Worm (Caenorhabditis elegans) whole organism, young adult: ENCODE data around the gene rps-3.

Experiments used
- B0019.2 ChIP-seq: fragments of 200-800 bp; sonication (Bioruptor generic); conservative IDR thresholded peaks from 2 replicates; pipeline ENCODE4 v1.3.6; 2022; ENCODE audit warnings: missing genetic modification reagents, missing genetic modification characterization, missing compliant biosample characterization
- D2030.7 ChIP-seq: fragments of 200-800 bp; sonication (Bioruptor generic); IDR thresholded peaks from 2 replicates; pipeline ENCODE4 v1.3.6; 2022; ENCODE audit warnings: missing genetic modification reagents, missing genetic modification characterization, missing compliant biosample characterization
- F33H1.4 ChIP-seq: fragments of 200-800 bp; sonication (Bioruptor generic); IDR thresholded peaks from 2 replicates; pipeline ENCODE4 v1.3.6; 2022; ENCODE audit warnings: missing genetic modification reagents, missing genetic modification characterization, missing compliant biosample characterization
- F37B4.10 ChIP-seq: fragments of 200-800 bp; sonication (Bioruptor generic); IDR thresholded peaks from 2 replicates; pipeline ENCODE4 v1.3.6; 2022; ENCODE audit warnings: missing genetic modification characterization, missing compliant biosample characterization
- F49E8.2 ChIP-seq: sonication (generic microtip); optimal IDR thresholded peaks from 3 replicates; lab custom pipeline; 2017; ENCODE audit warnings: missing genetic modification characterization, mild to moderate bottlenecking, missing compliant biosample characterization, antibody characterized with exemption, moderate library complexity; ENCODE audit not compliant: insufficient read depth
- F55B11.4 ChIP-seq: sonication (generic microtip); optimal IDR thresholded peaks from 2 replicates; lab custom pipeline; 2016; ENCODE audit warnings: missing compliant biosample characterization, missing genetic modification characterization, borderline replicate concordance; ENCODE audit not compliant: insufficient read depth
- K12H6.12 ChIP-seq: fragments of 200-800 bp; sonication (Bioruptor generic); optimal IDR thresholded peaks from 2 replicates; lab custom pipeline; 2018; ENCODE audit warnings: mild to moderate bottlenecking, missing genetic modification characterization, missing compliant biosample characterization
- Y67H2A.10 ChIP-seq: fragments of 200-800 bp; sonication (Bioruptor generic); conservative IDR thresholded peaks from 2 replicates; pipeline ENCODE4 v1.3.6; 2022; ENCODE audit warnings: missing genetic modification reagents, missing genetic modification characterization, missing compliant biosample characterization
- ama-1 ChIP-seq, 3 experiments: fragments of 150-350 bp in 1 of 3; sonication (generic microtip) in 2 of 3; optimal IDR thresholded peaks; 2 replicates each; lab custom pipeline; 2014 to 2018; ENCODE audit warnings: missing biosample characterization in 2 of 3, missing genetic modification characterization in 2 of 3, missing genetic modification reagents in 2 of 3
- attf-5 ChIP-seq: fragments of 200-800 bp; sonication (Bioruptor generic); optimal IDR thresholded peaks from 2 replicates; lab custom pipeline; 2018; ENCODE audit warnings: mild to moderate bottlenecking, missing genetic modification characterization, missing compliant biosample characterization
- cebp-1 ChIP-seq, 2 experiments: fragments of 200-800 bp in 1 of 2; sonication (Bioruptor generic) in 1 of 2; sonication (generic microtip) in 1 of 2; IDR thresholded peaks in 1 of 2; optimal IDR thresholded peaks in 1 of 2; 2 replicates each; pipeline versions ENCODE4 v1.3.6 to Lab custom; 2017 to 2022; ENCODE audit warnings: missing compliant biosample characterization in 2 of 2, missing genetic modification characterization in 2 of 2, mild to moderate bottlenecking in 1 of 2, missing genetic modification reagents in 1 of 2, moderate library complexity in 1 of 2
- ceh-40 ChIP-seq: fragments of 200-800 bp; sonication (Bioruptor generic); IDR thresholded peaks from 2 replicates; pipeline ENCODE4 v1.3.6; 2022; ENCODE audit warnings: missing genetic modification characterization, missing compliant biosample characterization
- ceh-91 ChIP-seq: fragments of 200-800 bp; sonication (Bioruptor generic); IDR thresholded peaks from 2 replicates; pipeline ENCODE4 v1.3.6; 2022; ENCODE audit warnings: missing genetic modification reagents, missing genetic modification characterization, missing compliant biosample characterization
- chd-7 ChIP-seq: sonication (generic microtip); optimal IDR thresholded peaks from 2 replicates; lab custom pipeline; 2016; ENCODE audit warnings: mild to moderate bottlenecking, missing genetic modification characterization, moderate library complexity, missing compliant biosample characterization
- die-1 ChIP-seq: sonication (generic microtip); optimal IDR thresholded peaks from 2 replicates; lab custom pipeline; 2016; ENCODE audit warnings: missing genotype, mild to moderate bottlenecking, missing genetic modification characterization, missing compliant biosample characterization
- dox-1 ChIP-seq: fragments of 200-800 bp; sonication (Bioruptor generic); IDR thresholded peaks from 2 replicates; pipeline ENCODE4 v1.3.6; 2022; ENCODE audit warnings: missing genetic modification reagents, missing genetic modification characterization, missing compliant biosample characterization
- efl-1 ChIP-seq: fragments of 150-350 bp; optimal IDR thresholded peaks from 2 replicates; lab custom pipeline; 2014; ENCODE audit warnings: missing biosample characterization, missing genetic modification reagents, missing genetic modification characterization
- egl-44 ChIP-seq: fragments of 200-800 bp; sonication (Bioruptor generic); IDR thresholded peaks from 2 replicates; pipeline ENCODE4 v1.3.6; 2022; ENCODE audit warnings: missing genetic modification reagents, missing genetic modification characterization, missing compliant biosample characterization
- egrh-3 ChIP-seq: fragments of 200-800 bp; sonication (Bioruptor generic); IDR thresholded peaks from 2 replicates; pipeline ENCODE4 v1.3.6; 2022; ENCODE audit warnings: missing genetic modification reagents, missing genetic modification characterization, missing compliant biosample characterization
- ets-4 ChIP-seq: fragments of 200-800 bp; sonication (Bioruptor generic); optimal IDR thresholded peaks from 2 replicates; lab custom pipeline; 2018; ENCODE audit warnings: mild to moderate bottlenecking, missing genetic modification characterization, missing compliant biosample characterization
- gei-17 ChIP-seq: fragments of 200-800 bp; sonication (Bioruptor generic); optimal IDR thresholded peaks from 2 replicates; lab custom pipeline; 2018; ENCODE audit warnings: mild to moderate bottlenecking, missing genetic modification characterization, missing compliant biosample characterization
- him-1 ChIP-seq: sonication (generic microtip); optimal IDR thresholded peaks from 2 replicates; lab custom pipeline; 2016; ENCODE audit warnings: missing genotype, missing genetic modification reagents, missing genetic modification characterization, missing compliant biosample characterization
- hmg-1.2 ChIP-seq: fragments of 200-800 bp; sonication (Bioruptor generic); IDR thresholded peaks from 2 replicates; pipeline ENCODE4 v1.3.6; 2022; ENCODE audit warnings: missing genetic modification reagents, missing genetic modification characterization, missing compliant biosample characterization
- hsf-1 ChIP-seq: fragments of 200-800 bp; sonication (Bioruptor generic); IDR thresholded peaks from 2 replicates; pipeline ENCODE4 v1.3.6; 2022; ENCODE audit warnings: missing genetic modification reagents, missing genetic modification characterization, missing compliant biosample characterization
- lin-26 ChIP-seq: fragments of 200-800 bp; sonication (Bioruptor generic); IDR thresholded peaks from 2 replicates; pipeline ENCODE4 v1.3.6; 2022; ENCODE audit warnings: missing genetic modification reagents, missing genetic modification characterization, missing compliant biosample characterization
- lin-35 ChIP-seq, 3 experiments: fragments of 150-350 bp in 2 of 3; sonication (generic microtip) in 1 of 3; optimal IDR thresholded peaks; 2 replicates each; lab custom pipeline; 2014 to 2018; ENCODE audit warnings: missing biosample characterization in 3 of 3, missing genetic modification characterization in 3 of 3, missing genetic modification reagents in 3 of 3
- lin-54 ChIP-seq: fragments of 200-800 bp; sonication (Bioruptor generic); optimal IDR thresholded peaks from 2 replicates; lab custom pipeline; 2018; ENCODE audit warnings: mild to moderate bottlenecking, missing genetic modification characterization, missing compliant biosample characterization
- lsy-27 ChIP-seq: sonication (generic microtip); optimal IDR thresholded peaks from 2 replicates; lab custom pipeline; 2017; ENCODE audit warnings: missing genetic modification characterization, mild to moderate bottlenecking, missing compliant biosample characterization, antibody characterized with exemption, missing genotype, borderline replicate concordance; ENCODE audit not compliant: insufficient read depth
- madf-10 ChIP-seq: sonication (generic microtip); optimal IDR thresholded peaks from 2 replicates; lab custom pipeline; 2016; ENCODE audit warnings: mild to moderate bottlenecking, missing genetic modification characterization, missing compliant biosample characterization
- mes-4 ChIP-seq: sonication (generic microtip); optimal IDR thresholded peaks from 2 replicates; lab custom pipeline; 2016; ENCODE audit warnings: missing genotype, missing genetic modification characterization, missing compliant biosample characterization
- pbrm-1 ChIP-seq: fragments of 200-800 bp; sonication (Bioruptor generic); IDR thresholded peaks from 2 replicates; pipeline ENCODE4 v1.3.6; 2022; ENCODE audit warnings: missing genetic modification reagents, missing genetic modification characterization, missing compliant biosample characterization
- rpc-1 ChIP-seq, 2 experiments: fragments of 150-350 bp in 1 of 2; sonication (generic microtip) in 1 of 2; optimal IDR thresholded peaks; 2 replicates each; lab custom pipeline; 2014 to 2018; ENCODE audit warnings: missing biosample characterization in 1 of 2, missing genetic modification characterization in 1 of 2, missing genetic modification reagents in 1 of 2, missing genotype in 1 of 2
- snpc-1.1 ChIP-seq: sonication (generic microtip); optimal IDR thresholded peaks from 2 replicates; lab custom pipeline; 2017; ENCODE audit warnings: missing genetic modification characterization, mild to moderate bottlenecking, missing compliant biosample characterization, antibody characterized with exemption, moderate library complexity, missing genotype, missing genetic modification reagents; ENCODE audit not compliant: insufficient read depth
- snpc-1.3 ChIP-seq: sonication (generic microtip); optimal IDR thresholded peaks from 2 replicates; lab custom pipeline; 2017; ENCODE audit warnings: missing genetic modification characterization, mild to moderate bottlenecking, missing compliant biosample characterization, antibody characterized with exemption, moderate library complexity, missing genotype, missing genetic modification reagents; ENCODE audit not compliant: insufficient read depth
- snpc-4 ChIP-seq, 5 experiments: fragments of 150-350 bp in 1 of 5; sonication (generic microtip) in 4 of 5; optimal IDR thresholded peaks; 2 replicates each; lab custom pipeline; 2014 to 2018; ENCODE audit warnings: missing genetic modification characterization in 5 of 5, missing biosample characterization in 3 of 5, antibody characterized with exemption in 2 of 5, mild to moderate bottlenecking in 2 of 5, missing compliant biosample characterization in 2 of 5, missing genotype in 2 of 5, moderate library complexity in 2 of 5, missing genetic modification reagents in 1 of 5
- tbp1 ChIP-seq: fragments of 200-800 bp; sonication (Bioruptor generic); optimal IDR thresholded peaks from 2 replicates; lab custom pipeline; 2018; ENCODE audit warnings: mild to moderate bottlenecking, missing genetic modification characterization, missing compliant biosample characterization
- zim-3 ChIP-seq: sonication (generic microtip); optimal IDR thresholded peaks from 2 replicates; lab custom pipeline; 2017; ENCODE audit warnings: mild to moderate bottlenecking, missing genetic modification characterization, moderate library complexity, missing compliant biosample characterization
- ztf-18 ChIP-seq: sonication (generic microtip); optimal IDR thresholded peaks from 2 replicates; lab custom pipeline; 2016; ENCODE audit warnings: missing genotype, mild to moderate bottlenecking, missing genetic modification characterization, missing compliant biosample characterization
- ztf-28 ChIP-seq: fragments of 200-800 bp; sonication (Bioruptor generic); IDR thresholded peaks from 2 replicates; pipeline ENCODE4 v1.3.6; 2022; ENCODE audit warnings: missing genetic modification reagents, missing genetic modification characterization, missing compliant biosample characterization
- ztf-6 ChIP-seq: fragments of 200-800 bp; sonication (Bioruptor generic); IDR thresholded peaks from 2 replicates; pipeline ENCODE4 v1.3.6; 2022; ENCODE audit warnings: missing genetic modification reagents, missing genetic modification characterization, missing compliant biosample characterization

rps-3 gene

DNA sequence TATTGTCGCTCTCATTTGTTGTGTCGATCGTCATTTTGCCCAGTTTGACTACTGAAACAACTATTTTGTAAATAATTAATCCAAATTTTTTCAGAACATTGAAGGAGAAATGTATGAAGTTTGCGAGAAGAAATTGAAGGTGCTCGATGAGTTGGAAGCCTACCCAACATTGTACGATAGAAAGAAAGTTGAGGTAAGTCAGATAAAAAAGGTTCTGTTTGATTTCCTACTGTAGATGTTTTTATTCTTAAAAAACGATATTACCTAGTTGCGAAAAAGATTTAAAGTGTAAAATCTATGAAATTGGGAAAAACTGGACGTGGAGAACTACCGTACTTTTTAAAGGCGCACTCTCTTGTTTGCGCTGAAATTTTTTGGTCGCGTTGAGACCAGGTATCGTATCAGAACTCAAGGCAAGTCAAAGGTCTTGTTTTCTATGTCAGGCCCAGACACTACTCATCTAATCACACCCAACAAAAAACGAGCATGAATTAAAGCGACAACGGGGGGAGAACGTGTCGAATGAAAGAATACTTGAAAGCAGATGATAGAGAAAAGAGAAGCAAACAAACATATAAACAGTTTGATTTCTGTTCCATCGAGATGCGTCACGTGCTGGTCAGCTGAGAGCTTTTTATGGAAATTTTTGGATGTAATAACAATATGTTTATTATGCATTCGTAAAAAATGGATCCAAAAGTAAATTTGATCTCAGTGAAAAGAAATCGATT lies 37.9 kb upstream of the rps-3 start, which contains the start of gene efk-1 (continued):
- no peak for TF ChIP-seq F49E8.2
- no peak for TF ChIP-seq lin-54
- TF ChIP-seq ceh-40 (GFP tag; lab: Robert Waterston, UW), result no peak
- TF ChIP-seq B0019.2 (GFP tag; lab: Robert Waterston, UW), result no peak
- no peak for TF ChIP-seq snpc-1.3 (tag; lab: Kevin White, UChicago)
- TF ChIP-seq rpc-1 (optimal IDR thresholded peaks at IDR 0.05; lab: Kevin White, UChicago), result no peak
- no peak for TF ChIP-seq rpc-1 (tag; optimal IDR thresholded peaks at IDR 0.05; lab: Kevin White, UChicago)
- TF ChIP-seq madf-10, result no peak
- TF ChIP-seq lin-26 (GFP tag; lab: Robert Waterston, UW), result no peak
- peak; percentile 78 for TF ChIP-seq ama-1 (optimal IDR thresholded peaks at IDR 0.05; lab: Kevin White, UChicago)
- no peak for TF ChIP-seq ama-1 (GFP tag; optimal IDR thresholded peaks at IDR 0.05; lab: Kevin White, UChicago)
- TF ChIP-seq zim-3 (tag; lab: Kevin White, UChicago), result peak; percentile 14
- TF ChIP-seq D2030.7, result no peak
- TF ChIP-seq, all 124 proteins: peak for 7

DNA sequence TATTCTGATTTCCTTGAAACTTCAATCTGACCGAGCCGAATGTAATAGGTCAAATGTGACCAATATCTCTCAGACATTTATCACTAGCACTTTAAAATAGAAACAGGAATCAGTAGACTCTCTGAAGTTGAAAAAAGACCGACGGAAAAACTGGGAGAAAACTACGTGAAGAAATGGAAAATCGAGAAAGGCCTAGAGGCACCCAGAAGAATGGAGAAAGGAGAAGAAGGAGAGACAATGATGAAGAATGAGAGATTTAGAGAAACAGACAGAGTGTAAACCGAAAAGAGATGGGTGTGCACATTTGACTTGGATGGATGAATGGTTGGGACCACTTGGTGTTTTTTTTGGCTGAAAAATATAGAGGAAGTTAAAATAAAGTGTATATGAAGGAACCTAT lies 36.6 kb upstream of the rps-3 start:
- TF ChIP-seq rpc-1 (optimal IDR thresholded peaks at IDR 0.05; lab: Kevin White, UChicago) (peak; percentile 51), rpc-1 (tag; optimal IDR thresholded peaks at IDR 0.05; lab: Kevin White, UChicago) (no peak), ztf-18 (tag; lab: Kevin White, UChicago) (no peak), tbp1 (GFP tag; lab: Kevin White, UChicago) (peak; percentile 4), attf-5 (GFP tag; lab: Kevin White, UChicago) (no peak), mes-4 (tag; lab: Kevin White, UChicago) (no peak), dox-1 (GFP tag; lab: Robert Waterston, UW) (peak; percentile 7; the same call in 1 of the 2 replicates), hmg-1.2 (GFP tag; lab: Robert Waterston, UW) (peak; percentile 95), cebp-1 (GFP tag; IDR thresholded peaks at IDR 0.05; lab: Robert Waterston, UW) (no peak), cebp-1 (tag; optimal IDR thresholded peaks at IDR 0.05; lab: Kevin White, UChicago) (peak; percentile 24), lsy-27 (tag; lab: Kevin White, UChicago) (no peak), lin-54 (no peak), die-1 (tag; lab: Kevin White, UChicago) (no peak), lin-35 (GFP tag; optimal IDR thresholded peaks at IDR 0.05; lab: Kevin White, UChicago) (peak in 1 of 3 experiments; percentile 30), efl-1 (no peak), egrh-3 (GFP tag; lab: Robert Waterston, UW) (0 out of 2 replicates have a peak, but pooled peaks have one; percentile 20), ceh-40 (GFP tag; lab: Robert Waterston, UW) (no peak), ztf-6 (no peak), K12H6.12 (peak; percentile 12), egl-44 (no peak), hsf-1 (GFP tag; lab: Robert Waterston, UW) (peak; percentile 84), Y67H2A.10 (GFP tag; lab: Robert Waterston, UW) (no peak), chd-7 (peak; percentile 14)
- TF ChIP-seq, all 124 proteins: peak for 10

DNA sequence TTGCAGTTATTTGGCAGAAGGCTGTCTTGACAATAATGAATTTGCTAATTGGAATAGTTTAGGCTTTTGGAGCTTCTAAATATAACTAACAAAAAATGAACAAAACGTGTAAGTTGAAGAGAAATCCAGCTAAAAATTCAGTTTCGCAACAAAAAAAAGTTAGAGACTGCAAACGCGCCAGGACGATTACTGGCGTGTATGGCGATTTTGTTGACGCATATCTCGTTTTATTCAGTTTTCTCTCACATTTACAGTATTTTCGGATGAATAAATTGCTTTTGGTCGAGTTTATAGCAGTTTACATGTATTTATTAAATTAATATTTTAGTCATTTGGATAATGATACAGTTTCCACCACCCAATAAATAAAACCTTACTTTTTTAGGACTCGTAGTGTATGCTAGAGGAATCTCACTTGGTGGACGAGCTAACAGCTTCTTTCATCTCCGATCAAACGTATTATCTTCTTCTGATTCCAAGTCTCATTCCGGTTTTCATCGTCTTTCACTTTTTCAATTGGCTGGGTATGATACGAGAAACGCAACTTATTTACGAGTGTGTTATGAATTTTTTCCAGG lies 33.5 kb upstream of the rps-3 start, which contains the start of the genes abcf-3 and F42A10.5:
Gene abcf-3 (plus strand): TSS at position 384 of the 578 bp plus-strand sequence.
Gene F42A10.5 (minus strand): TSS at position 458 of the 578 bp plus-strand sequence.
- TF ChIP-seq ztf-28 (no peak), snpc-1.1 (tag; lab: Kevin White, UChicago) (no peak), snpc-4 (GFP tag; optimal IDR thresholded peaks at IDR 0.05; lab: Kevin White, UChicago) (peak; percentile 20), snpc-4 (tag; optimal IDR thresholded peaks at IDR 0.05; lab: Kevin White, UChicago) (peak in 2 of 4 experiments; percentile 1 to 21), ets-4 (no peak), ceh-40 (GFP tag; lab: Robert Waterston, UW) (no peak), die-1 (tag; lab: Kevin White, UChicago) (no peak), him-1 (no peak), F33H1.4 (GFP tag; lab: Robert Waterston, UW) (peak; percentile 58), F37B4.10 (GFP tag; lab: Robert Waterston, UW) (no peak), pbrm-1 (GFP tag; lab: Robert Waterston, UW) (peak; percentile 41; the same call in 1 of the 2 replicates), gei-17 (GFP tag; lab: Kevin White, UChicago) (no peak), F55B11.4 (tag; lab: Kevin White, UChicago) (no peak), ztf-18 (tag; lab: Kevin White, UChicago) (peak; percentile 94), lin-26 (GFP tag; lab: Robert Waterston, UW) (no peak), lin-35 (GFP tag; optimal IDR thresholded peaks at IDR 0.05; lab: Kevin White, UChicago) (peak in 1 of 3 experiments; percentile 66), ceh-91 (GFP tag; lab: Robert Waterston, UW) (no peak)
